Worm (Caenorhabditis elegans) whole organism, young adult: Measurements from ENCODE around the gene C05E11.6.
A peak's percentile ranks its signal among the peaks of the same experiment; 100 is the strongest.

Experiments used
- D2030.7 ChIP-seq: fragments of 200-800 bp; sonication (Bioruptor generic); IDR thresholded peaks from 2 replicates; pipeline ENCODE4 v1.3.6; 2022; ENCODE audit warnings: missing genetic modification reagents, missing genetic modification characterization, missing compliant biosample characterization
- F10E7.11 ChIP-seq: sonication (generic microtip); optimal IDR thresholded peaks from 2 replicates; lab custom pipeline; 2017; ENCODE audit warnings: mild to moderate bottlenecking, missing genetic modification characterization, moderate library complexity, missing compliant biosample characterization
- F39B2.1 ChIP-seq: fragments of 200-800 bp; sonication (Bioruptor generic); IDR thresholded peaks from 2 replicates; pipeline ENCODE4 v1.3.6; 2022; ENCODE audit warnings: missing genetic modification reagents, missing genetic modification characterization, missing compliant biosample characterization
- F49E8.2 ChIP-seq: sonication (generic microtip); optimal IDR thresholded peaks from 3 replicates; lab custom pipeline; 2017; ENCODE audit warnings: missing genetic modification characterization, mild to moderate bottlenecking, missing compliant biosample characterization, antibody characterized with exemption, moderate library complexity; ENCODE audit not compliant: insufficient read depth
- F55B11.4 ChIP-seq: sonication (generic microtip); optimal IDR thresholded peaks from 2 replicates; lab custom pipeline; 2016; ENCODE audit warnings: missing compliant biosample characterization, missing genetic modification characterization, borderline replicate concordance; ENCODE audit not compliant: insufficient read depth
- K12H6.12 ChIP-seq: fragments of 200-800 bp; sonication (Bioruptor generic); optimal IDR thresholded peaks from 2 replicates; lab custom pipeline; 2018; ENCODE audit warnings: mild to moderate bottlenecking, missing genetic modification characterization, missing compliant biosample characterization
- Y53F4B.3 ChIP-seq: fragments of 200-800 bp; sonication (Bioruptor generic); IDR thresholded peaks from 2 replicates; pipeline ENCODE4 v1.3.6; 2022; ENCODE audit warnings: missing genetic modification reagents, missing genetic modification characterization, missing compliant biosample characterization
- Y56A3A.18 ChIP-seq: fragments of 200-800 bp; sonication (Bioruptor generic); IDR thresholded peaks from 2 replicates; pipeline ENCODE4 v1.3.6; 2022; ENCODE audit warnings: missing genetic modification reagents, missing genetic modification characterization, missing compliant biosample characterization
- ZK185.1 ChIP-seq: sonication (generic microtip); optimal IDR thresholded peaks from 2 replicates; lab custom pipeline; 2016; ENCODE audit warnings: mild to moderate bottlenecking, missing genetic modification characterization, missing compliant biosample characterization; ENCODE audit not compliant: poor library complexity, severe bottlenecking
- ama-1 ChIP-seq, 3 experiments: fragments of 150-350 bp in 1 of 3; sonication (generic microtip) in 2 of 3; optimal IDR thresholded peaks; 2 replicates each; lab custom pipeline; 2014 to 2018; ENCODE audit warnings: missing biosample characterization in 2 of 3, missing genetic modification characterization in 2 of 3, missing genetic modification reagents in 2 of 3
- atf-7 ChIP-seq: sonication (generic microtip); optimal IDR thresholded peaks from 2 replicates; lab custom pipeline; 2017; ENCODE audit warnings: mild to moderate bottlenecking, missing genetic modification characterization, missing compliant biosample characterization
- bed-1 ChIP-seq: fragments of 200-800 bp; sonication (Bioruptor generic); IDR thresholded peaks from 2 replicates; pipeline ENCODE4 v1.3.6; 2022; ENCODE audit warnings: missing genetic modification reagents, missing genetic modification characterization, missing compliant biosample characterization
- bed-2 ChIP-seq: fragments of 200-800 bp; sonication (Bioruptor generic); IDR thresholded peaks from 2 replicates; pipeline ENCODE4 v1.3.6; 2022; ENCODE audit warnings: missing genetic modification reagents, missing genetic modification characterization, missing compliant biosample characterization
- cebp-1 ChIP-seq, 2 experiments: fragments of 200-800 bp in 1 of 2; sonication (Bioruptor generic) in 1 of 2; sonication (generic microtip) in 1 of 2; IDR thresholded peaks in 1 of 2; optimal IDR thresholded peaks in 1 of 2; 2 replicates each; pipeline versions ENCODE4 v1.3.6 to Lab custom; 2017 to 2022; ENCODE audit warnings: missing compliant biosample characterization in 2 of 2, missing genetic modification characterization in 2 of 2, mild to moderate bottlenecking in 1 of 2, missing genetic modification reagents in 1 of 2, moderate library complexity in 1 of 2
- ceh-79 ChIP-seq: sonication (generic microtip); optimal IDR thresholded peaks from 2 replicates; lab custom pipeline; 2017; ENCODE audit warnings: mild to moderate bottlenecking, missing genetic modification characterization, missing compliant biosample characterization
- chd-7 ChIP-seq: sonication (generic microtip); optimal IDR thresholded peaks from 2 replicates; lab custom pipeline; 2016; ENCODE audit warnings: mild to moderate bottlenecking, missing genetic modification characterization, moderate library complexity, missing compliant biosample characterization
- die-1 ChIP-seq: sonication (generic microtip); optimal IDR thresholded peaks from 2 replicates; lab custom pipeline; 2016; ENCODE audit warnings: missing genotype, mild to moderate bottlenecking, missing genetic modification characterization, missing compliant biosample characterization
- dox-1 ChIP-seq: fragments of 200-800 bp; sonication (Bioruptor generic); IDR thresholded peaks from 2 replicates; pipeline ENCODE4 v1.3.6; 2022; ENCODE audit warnings: missing genetic modification reagents, missing genetic modification characterization, missing compliant biosample characterization
- efl-1 ChIP-seq: fragments of 150-350 bp; optimal IDR thresholded peaks from 2 replicates; lab custom pipeline; 2014; ENCODE audit warnings: missing biosample characterization, missing genetic modification reagents, missing genetic modification characterization
- egrh-3 ChIP-seq: fragments of 200-800 bp; sonication (Bioruptor generic); IDR thresholded peaks from 2 replicates; pipeline ENCODE4 v1.3.6; 2022; ENCODE audit warnings: missing genetic modification reagents, missing genetic modification characterization, missing compliant biosample characterization
- hmg-1.2 ChIP-seq: fragments of 200-800 bp; sonication (Bioruptor generic); IDR thresholded peaks from 2 replicates; pipeline ENCODE4 v1.3.6; 2022; ENCODE audit warnings: missing genetic modification reagents, missing genetic modification characterization, missing compliant biosample characterization
- hrde-1 ChIP-seq: sonication (generic microtip); optimal IDR thresholded peaks from 2 replicates; lab custom pipeline; 2016; ENCODE audit warnings: missing genetic modification characterization, mild to moderate bottlenecking, missing compliant biosample characterization, moderate library complexity, missing genotype, missing genetic modification reagents, borderline replicate concordance
- let-526 ChIP-seq: fragments of 200-800 bp; sonication (Bioruptor generic); IDR thresholded peaks from 2 replicates; pipeline ENCODE4 v1.3.6; 2022; ENCODE audit warnings: missing genetic modification reagents, missing genetic modification characterization, missing compliant biosample characterization
- lin-26 ChIP-seq: fragments of 200-800 bp; sonication (Bioruptor generic); IDR thresholded peaks from 2 replicates; pipeline ENCODE4 v1.3.6; 2022; ENCODE audit warnings: missing genetic modification reagents, missing genetic modification characterization, missing compliant biosample characterization
- lin-40 ChIP-seq: sonication (generic microtip); optimal IDR thresholded peaks from 2 replicates; lab custom pipeline; 2016; ENCODE audit warnings: missing genetic modification characterization, mild to moderate bottlenecking, missing compliant biosample characterization, missing genotype, missing genetic modification reagents
- lin-54 ChIP-seq: fragments of 200-800 bp; sonication (Bioruptor generic); optimal IDR thresholded peaks from 2 replicates; lab custom pipeline; 2018; ENCODE audit warnings: mild to moderate bottlenecking, missing genetic modification characterization, missing compliant biosample characterization
- lir-1 ChIP-seq: fragments of 200-800 bp; sonication (Bioruptor generic); conservative IDR thresholded peaks from 2 replicates; pipeline ENCODE4 v1.3.6; 2022; ENCODE audit warnings: missing genetic modification reagents, missing genetic modification characterization, missing compliant biosample characterization
- lsy-27 ChIP-seq: sonication (generic microtip); optimal IDR thresholded peaks from 2 replicates; lab custom pipeline; 2017; ENCODE audit warnings: missing genetic modification characterization, mild to moderate bottlenecking, missing compliant biosample characterization, antibody characterized with exemption, missing genotype, borderline replicate concordance; ENCODE audit not compliant: insufficient read depth
- madf-3 ChIP-seq: fragments of 200-800 bp; sonication (Bioruptor generic); IDR thresholded peaks from 2 replicates; pipeline ENCODE4 v1.3.6; 2022; ENCODE audit warnings: missing genetic modification reagents, missing genetic modification characterization, missing compliant biosample characterization
- mxl-1 ChIP-seq: sonication (generic microtip); optimal IDR thresholded peaks from 2 replicates; lab custom pipeline; 2016; ENCODE audit warnings: missing genetic modification characterization, missing compliant biosample characterization
- nhr-27 ChIP-seq: fragments of 200-800 bp; sonication (Bioruptor generic); optimal IDR thresholded peaks from 2 replicates; lab custom pipeline; 2018; ENCODE audit warnings: mild to moderate bottlenecking, missing genetic modification characterization, moderate library complexity, missing compliant biosample characterization
- pbrm-1 ChIP-seq: fragments of 200-800 bp; sonication (Bioruptor generic); IDR thresholded peaks from 2 replicates; pipeline ENCODE4 v1.3.6; 2022; ENCODE audit warnings: missing genetic modification reagents, missing genetic modification characterization, missing compliant biosample characterization
- pha-4 ChIP-seq: fragments of 150-350 bp; sonication (generic microtip); optimal IDR thresholded peaks from 2 replicates; lab custom pipeline; 2014; ENCODE audit warnings: missing biosample characterization, missing genetic modification reagents, missing genetic modification characterization
- sea-2 ChIP-seq: fragments of 200-800 bp; sonication (Bioruptor generic); IDR thresholded peaks from 2 replicates; pipeline ENCODE4 v1.3.6; 2022; ENCODE audit warnings: missing genetic modification characterization, missing compliant biosample characterization
- snpc-1.1 ChIP-seq: sonication (generic microtip); optimal IDR thresholded peaks from 2 replicates; lab custom pipeline; 2017; ENCODE audit warnings: missing genetic modification characterization, mild to moderate bottlenecking, missing compliant biosample characterization, antibody characterized with exemption, moderate library complexity, missing genotype, missing genetic modification reagents; ENCODE audit not compliant: insufficient read depth
- zfh-2 ChIP-seq: fragments of 200-800 bp; sonication (Bioruptor generic); conservative IDR thresholded peaks from 2 replicates; pipeline ENCODE4 v1.3.6; 2022; ENCODE audit warnings: missing genetic modification reagents, missing genetic modification characterization, missing compliant biosample characterization
- ztf-6 ChIP-seq: fragments of 200-800 bp; sonication (Bioruptor generic); IDR thresholded peaks from 2 replicates; pipeline ENCODE4 v1.3.6; 2022; ENCODE audit warnings: missing genetic modification reagents, missing genetic modification characterization, missing compliant biosample characterization

Gene C05E11.6

ce11 chrX:4549853-4550596 is 11.9 kb upstream of the C05E11.6 start, which contains the start of gene C07A12.18:
C07A12.18 (minus strand) TSS chrX:4549903.
- TF ChIP-seq atf-7 (tag; lab: Kevin White, UChicago) (no peak), chd-7 (tag; lab: Kevin White, UChicago) (no peak), F49E8.2 (tag; lab: Kevin White, UChicago) (no peak), Y56A3A.18 (GFP tag; lab: Robert Waterston, UW) (no peak), lin-54 (GFP tag; lab: Kevin White, UChicago) (no peak), cebp-1 (GFP tag; IDR thresholded peaks at IDR 0.05; lab: Robert Waterston, UW) (peak; percentile 57; the same call in 1 of the 2 replicates), cebp-1 (tag; optimal IDR thresholded peaks at IDR 0.05; lab: Kevin White, UChicago) (no peak)

- TF ChIP-seq atf-7 (tag; lab: Kevin White, UChicago) (no peak), pha-4 (tag; lab: Kevin White, UChicago) (no peak), madf-3 (GFP tag; lab: Robert Waterston, UW) (0 out of 2 replicates have a peak, but pooled peaks have one; percentile 53), cebp-1 (GFP tag; IDR thresholded peaks at IDR 0.05; lab: Robert Waterston, UW) (no peak), cebp-1 (tag; optimal IDR thresholded peaks at IDR 0.05; lab: Kevin White, UChicago) (peak; percentile 13), dox-1 (GFP tag; lab: Robert Waterston, UW) (0 out of 2 replicates have a peak, but pooled peaks have one; percentile 19), F10E7.11 (tag; lab: Kevin White, UChicago) (no peak), lir-1 (GFP tag; lab: Robert Waterston, UW) (no peak), Y53F4B.3 (GFP tag; lab: Robert Waterston, UW) (no peak), zfh-2 (GFP tag; lab: Robert Waterston, UW) (peak; percentile 46)
Measured at ce11 chrX:4550987-4551386, 11.0 kb upstream of the C05E11.6 start.

DNA sequence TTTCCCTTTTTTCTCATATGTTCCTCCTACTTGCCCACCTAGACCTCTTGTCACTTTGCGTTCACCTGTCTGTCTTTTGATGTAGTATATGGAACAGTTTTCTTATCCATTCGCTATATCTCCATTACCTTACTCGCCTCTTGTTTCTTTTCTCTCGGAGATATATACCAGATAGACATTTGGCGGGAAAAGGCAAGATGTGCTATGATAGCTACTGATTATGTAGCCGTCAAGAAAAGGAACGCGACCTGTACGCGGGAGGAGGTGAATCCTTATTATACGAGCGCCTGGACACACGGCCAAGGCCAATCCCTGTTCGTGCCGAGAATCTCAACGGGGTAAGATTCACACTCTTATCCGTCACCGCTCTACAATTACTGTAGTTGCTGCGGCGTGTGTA is 8.9 kb upstream of the C05E11.6 start:
- TF ChIP-seq bed-1 (no peak), atf-7 (tag; lab: Kevin White, UChicago) (no peak), sea-2 (GFP tag; lab: Robert Waterston, UW) (no peak), F55B11.4 (no peak), D2030.7 (GFP tag; lab: Robert Waterston, UW) (no peak), mxl-1 (tag; lab: Kevin White, UChicago) (no peak), egrh-3 (GFP tag; lab: Robert Waterston, UW) (no peak), ceh-79 (tag; lab: Kevin White, UChicago) (no peak), die-1 (tag; lab: Kevin White, UChicago) (no peak), F39B2.1 (GFP tag; lab: Robert Waterston, UW) (no peak), K12H6.12 (tag; lab: Kevin White, UChicago) (no peak), efl-1 (GFP tag; lab: Kevin White, UChicago) (no peak), Y56A3A.18 (GFP tag; lab: Robert Waterston, UW) (no peak), lin-54 (GFP tag; lab: Kevin White, UChicago) (no peak), hrde-1 (no peak), cebp-1 (GFP tag; IDR thresholded peaks at IDR 0.05; lab: Robert Waterston, UW) (no peak), cebp-1 (tag; optimal IDR thresholded peaks at IDR 0.05; lab: Kevin White, UChicago) (no peak)

ce11 chrX:4553491-4553890 is 8.5 kb upstream of the C05E11.6 start:
- TF ChIP-seq cebp-1 (GFP tag; IDR thresholded peaks at IDR 0.05; lab: Robert Waterston, UW) (no peak), cebp-1 (tag; optimal IDR thresholded peaks at IDR 0.05; lab: Kevin White, UChicago) (peak; percentile 39), lin-26 (no peak; the same call in 1 of the 2 replicates)
- TF ChIP-seq, all 124 proteins: peak for 1

- TF ChIP-seq nhr-27 (tag; lab: Kevin White, UChicago) (no peak), lin-40 (no peak), ZK185.1 (tag; lab: Kevin White, UChicago) (no peak), snpc-1.1 (tag; lab: Kevin White, UChicago) (no peak), die-1 (tag; lab: Kevin White, UChicago) (no peak), hmg-1.2 (GFP tag; lab: Robert Waterston, UW) (no peak), F55B11.4 (no peak), lsy-27 (no peak), bed-2 (GFP tag; lab: Robert Waterston, UW) (no peak), ztf-6 (GFP tag; lab: Robert Waterston, UW) (no peak), ama-1 (optimal IDR thresholded peaks at IDR 0.05; lab: Kevin White, UChicago) (no peak), ama-1 (GFP tag; optimal IDR thresholded peaks at IDR 0.05; lab: Kevin White, UChicago) (no peak), let-526 (no peak), pbrm-1 (GFP tag; lab: Robert Waterston, UW) (no peak)
Measured at ce11 chrX:4554385-4554784, 7.6 kb upstream of the C05E11.6 start, which contains the start of gene ham-2. ham-2 (plus strand) TSS chrX:4554685.
